Worm (Caenorhabditis elegans): ENCODE measurements around the gene T26C5.3.

Gene T26C5.3

DNA sequence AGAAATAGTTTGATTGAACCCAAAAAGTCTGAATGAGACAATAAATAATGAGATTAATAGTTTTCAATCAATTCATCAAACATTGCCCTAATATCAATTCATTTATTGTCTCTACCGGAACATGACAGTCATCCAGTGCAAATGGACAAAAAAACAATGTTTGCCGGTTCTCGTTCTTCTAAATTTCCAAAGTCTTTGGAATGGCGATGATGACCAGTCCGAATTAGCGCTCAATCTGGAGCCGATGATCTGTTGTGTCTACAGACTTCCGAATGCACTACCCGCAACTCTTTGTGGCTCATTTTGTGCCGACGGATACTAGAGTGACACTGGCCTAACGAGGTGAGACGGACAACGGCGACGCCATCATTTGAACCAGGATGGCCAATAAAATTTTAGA, at the start of gene T26C5.3:
TSS of gene T26C5.3 (plus strand) at position 301 of the 400 bp plus-strand sequence.
- no peak for TF ChIP-seq zip-8 (tag; optimal IDR thresholded peaks at IDR 0.05)
- TF ChIP-seq elt-1 (tag; optimal IDR thresholded peaks at IDR 0.05; ENCODE audit: borderline replicate concordance, insufficient read depth): no peak
- TF ChIP-seq blmp-1 (tag; optimal IDR thresholded peaks at IDR 0.05): no peak
- no peak for TF ChIP-seq elt-3 (tag; optimal IDR thresholded peaks at IDR 0.05)
- TF ChIP-seq sem-2 (GFP tag; optimal IDR thresholded peaks at IDR 0.05): no peak
- no peak for TF ChIP-seq nhr-12 (tag; optimal IDR thresholded peaks at IDR 0.05)
- TF ChIP-seq ceh-39 (tag; optimal IDR thresholded peaks at IDR 0.05): no peak
- no peak for TF ChIP-seq ceh-43 (GFP tag; optimal IDR thresholded peaks at IDR 0.05)
- no peak for TF ChIP-seq drap-1 (GFP tag; optimal IDR thresholded peaks at IDR 0.05)
- TF ChIP-seq lin-32 (GFP tag; optimal IDR thresholded peaks at IDR 0.05): no peak
- TF ChIP-seq nhr-76 (tag; optimal IDR thresholded peaks at IDR 0.05): no peak
- TF ChIP-seq M03D4.4 (tag; optimal IDR thresholded peaks at IDR 0.05): no peak
- no peak for TF ChIP-seq nhr-28 (tag; optimal IDR thresholded peaks at IDR 0.05)

DNA sequence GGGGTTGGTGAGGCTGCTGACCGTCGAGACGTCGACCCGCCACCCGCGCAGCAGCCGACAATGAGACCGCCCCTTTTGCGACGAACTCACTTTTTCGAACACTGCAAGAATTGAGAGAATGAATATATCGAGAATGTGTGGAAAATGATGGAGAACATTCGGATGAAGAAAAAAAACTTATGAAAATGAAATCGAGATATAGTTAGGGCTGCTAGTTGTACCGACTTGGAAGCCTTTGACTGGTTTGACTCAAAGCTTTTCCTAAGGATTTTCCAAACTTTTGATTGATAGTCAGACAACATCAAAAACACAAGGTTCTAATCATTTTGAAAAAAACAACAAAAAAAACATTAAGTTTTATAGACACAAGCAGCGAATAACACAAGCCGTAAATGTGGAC, 48.0 kb upstream of the T26C5.3 start, which contains the start of gene sym-2:
TSS of gene sym-2 (minus strand) at position 101 of the 400 bp plus-strand sequence.
- TF ChIP-seq unc-39 (tag; optimal IDR thresholded peaks at IDR 0.05) (no peak), lsy-2 (tag; optimal IDR thresholded peaks at IDR 0.05) (no peak), unc-62 (GFP tag; optimal IDR thresholded peaks at IDR 0.05) (no peak)

DNA sequence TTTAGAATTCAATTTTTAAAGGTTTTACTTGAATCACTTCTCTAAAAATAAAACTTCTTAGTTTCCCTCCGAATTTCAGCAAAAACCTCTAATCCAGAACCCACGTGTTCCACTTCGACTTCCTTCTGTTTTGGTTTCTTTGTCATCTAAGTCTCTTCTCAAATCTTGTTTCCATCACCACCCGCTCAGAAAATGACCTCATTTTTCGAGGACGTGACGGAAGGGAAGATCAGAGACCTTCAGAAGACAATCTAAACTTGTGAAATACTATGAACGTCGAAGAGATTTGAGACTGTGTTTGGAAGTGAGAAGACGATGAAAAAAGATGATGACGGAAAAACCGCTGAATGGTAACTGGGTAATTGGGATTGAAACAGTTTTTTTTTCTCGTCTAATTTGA, 46.7 kb upstream of the T26C5.3 start:
- TF ChIP-seq nhr-2 (tag; optimal IDR thresholded peaks at IDR 0.05): no peak
- no peak for TF ChIP-seq snpc-4 (tag; optimal IDR thresholded peaks at IDR 0.05)
- TF ChIP-seq ceh-39 (tag; optimal IDR thresholded peaks at IDR 0.05): no peak
- TF ChIP-seq mab-5 (tag; optimal IDR thresholded peaks at IDR 0.05): no peak
- no peak for TF ChIP-seq hlh-1 (tag; optimal IDR thresholded peaks at IDR 0.05)
- no peak for TF ChIP-seq drap-1 (GFP tag; optimal IDR thresholded peaks at IDR 0.05)
- TF ChIP-seq nhr-76 (tag; optimal IDR thresholded peaks at IDR 0.05): no peak
- no peak for TF ChIP-seq nhr-28 (tag; optimal IDR thresholded peaks at IDR 0.05)
- TF ChIP-seq ztf-11 (tag; optimal IDR thresholded peaks at IDR 0.05): no peak
- TF ChIP-seq ceh-43 (GFP tag; optimal IDR thresholded peaks at IDR 0.05): no peak
- no peak for TF ChIP-seq unc-120 (tag; optimal IDR thresholded peaks at IDR 0.05; ENCODE audit: poor library complexity, severe bottlenecking)
- no peak for TF ChIP-seq tbx-8 (GFP tag; optimal IDR thresholded peaks at IDR 0.05)
- TF ChIP-seq nhr-237 (tag; optimal IDR thresholded peaks at IDR 0.05): no peak
- no peak for TF ChIP-seq sptf-1 (tag; optimal IDR thresholded peaks at IDR 0.05)
- TF ChIP-seq elt-3 (tag; optimal IDR thresholded peaks at IDR 0.05): no peak

DNA sequence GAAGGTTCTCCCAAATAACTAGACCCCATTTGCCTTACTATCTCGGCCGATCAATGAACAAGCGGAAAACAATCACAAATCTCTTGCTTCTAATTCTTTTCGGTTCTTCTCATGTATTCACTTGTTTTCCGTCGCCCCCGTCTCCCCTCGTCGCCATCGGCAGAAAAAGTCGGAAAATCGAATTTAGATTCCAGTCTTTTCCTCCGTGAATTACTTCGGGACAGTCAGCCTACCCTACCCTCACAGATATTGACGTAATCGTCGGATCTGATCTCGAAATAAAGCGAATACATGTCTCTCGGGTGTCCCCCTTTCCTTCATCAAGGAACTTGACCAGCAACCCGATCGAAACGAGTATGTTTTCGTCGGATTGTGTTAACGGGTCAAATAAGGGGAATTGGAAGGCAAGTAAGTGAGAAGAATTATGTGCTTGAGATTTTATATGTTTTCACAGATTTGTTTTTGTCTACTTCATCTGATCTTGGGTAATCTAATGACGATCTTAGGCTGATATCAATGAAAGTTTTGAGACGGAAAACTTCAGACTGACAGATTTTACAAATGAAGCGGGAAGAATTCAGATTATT, 45.8 kb upstream of the T26C5.3 start:
- TF ChIP-seq elt-1 (tag; optimal IDR thresholded peaks at IDR 0.05; ENCODE audit: borderline replicate concordance, insufficient read depth) (peak; percentile 71), zip-8 (tag; optimal IDR thresholded peaks at IDR 0.05) (no peak), hlh-1 (tag; optimal IDR thresholded peaks at IDR 0.05) (no peak), ceh-43 (GFP tag; optimal IDR thresholded peaks at IDR 0.05) (no peak), cnd-1 (tag; optimal IDR thresholded peaks at IDR 0.05) (no peak), drap-1 (GFP tag; optimal IDR thresholded peaks at IDR 0.05) (no peak), sptf-1 (tag; optimal IDR thresholded peaks at IDR 0.05) (no peak), ham-2 (GFP tag; optimal IDR thresholded peaks at IDR 0.05) (peak; percentile 31), M03D4.4 (tag; optimal IDR thresholded peaks at IDR 0.05) (no peak), nhr-76 (tag; optimal IDR thresholded peaks at IDR 0.05) (no peak), blmp-1 (tag; optimal IDR thresholded peaks at IDR 0.05) (no peak)

DNA sequence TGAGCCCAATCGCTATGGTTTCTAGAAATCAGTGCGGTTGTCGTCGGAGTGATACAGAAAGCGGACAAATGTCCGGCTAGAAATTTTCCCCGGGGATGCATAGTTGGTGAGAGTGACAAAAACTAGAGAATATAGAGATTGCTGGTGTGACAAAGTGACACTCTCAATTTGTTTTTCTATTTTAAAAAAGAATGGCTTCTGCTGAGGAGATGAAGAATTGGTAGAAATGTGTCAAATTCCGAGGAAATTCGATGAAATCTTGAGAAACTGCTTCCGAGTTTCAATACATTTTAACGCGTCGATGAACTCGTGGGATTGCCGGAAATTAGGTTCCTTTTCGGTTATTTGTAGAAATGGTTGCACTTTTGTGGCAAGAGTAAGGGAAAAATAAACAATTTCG, 42.2 kb upstream of the T26C5.3 start, which contains the start of gene twk-4:
TSS of gene twk-4 (minus strand) at position 101 of the 400 bp plus-strand sequence.
- no peak for TF ChIP-seq mls-2 (tag; optimal IDR thresholded peaks at IDR 0.05)
- TF ChIP-seq unc-120 (tag; optimal IDR thresholded peaks at IDR 0.05; ENCODE audit: poor library complexity, severe bottlenecking): no peak
- no peak for TF ChIP-seq bed-3 (GFP tag; optimal IDR thresholded peaks at IDR 0.05)
- TF ChIP-seq ceh-43 (GFP tag; optimal IDR thresholded peaks at IDR 0.05): no peak
- no peak for TF ChIP-seq elt-1 (tag; optimal IDR thresholded peaks at IDR 0.05; ENCODE audit: borderline replicate concordance, insufficient read depth)
- TF ChIP-seq nhr-76 (tag; optimal IDR thresholded peaks at IDR 0.05): no peak
- no peak for TF ChIP-seq blmp-1 (tag; optimal IDR thresholded peaks at IDR 0.05)
- TF ChIP-seq ztf-11 (tag; optimal IDR thresholded peaks at IDR 0.05): no peak
- no peak for TF ChIP-seq ham-2 (GFP tag; optimal IDR thresholded peaks at IDR 0.05)
- no peak for TF ChIP-seq unc-39 (tag; optimal IDR thresholded peaks at IDR 0.05)
- no peak for TF ChIP-seq drap-1 (GFP tag; optimal IDR thresholded peaks at IDR 0.05)
- TF ChIP-seq ces-1 (GFP tag; optimal IDR thresholded peaks at IDR 0.05): no peak
- TF ChIP-seq nhr-2 (tag; optimal IDR thresholded peaks at IDR 0.05): no peak
- TF ChIP-seq sptf-1 (tag; optimal IDR thresholded peaks at IDR 0.05): no peak
